Worm (Caenorhabditis elegans): ENCODE results near the gene Y49F6B.9.

Y49F6B.9 gene

DNA sequence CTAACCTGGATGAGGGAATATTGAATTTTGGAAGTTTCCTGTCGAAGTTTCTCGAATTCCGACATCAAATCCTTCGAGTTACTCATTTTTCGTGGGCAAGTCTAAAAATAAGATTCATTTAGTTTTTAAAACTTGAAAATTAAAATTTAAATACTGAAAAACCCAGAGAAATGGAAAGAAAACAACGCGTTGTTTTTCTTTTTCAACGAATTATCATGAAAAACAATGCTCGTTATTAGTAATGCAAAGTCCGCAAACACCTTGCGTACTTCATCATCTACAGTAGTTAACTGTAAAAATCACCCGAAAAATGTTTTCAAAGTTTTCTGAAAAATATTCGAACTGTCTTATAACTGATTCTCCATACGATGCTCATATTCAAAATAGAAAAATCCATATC, 54.9 kb downstream of the Y49F6B.9 start, which contains the start of gene C16C8.4:
C16C8.4 (minus strand) TSS at position 101 of the 400 bp plus-strand sequence.
- TF ChIP-seq unc-39 (tag; optimal IDR thresholded peaks at IDR 0.05): no peak
- no peak for TF ChIP-seq hlh-1 (tag; optimal IDR thresholded peaks at IDR 0.05)
- no peak for TF ChIP-seq lin-32 (GFP tag; optimal IDR thresholded peaks at IDR 0.05)
- TF ChIP-seq tbx-8 (GFP tag; optimal IDR thresholded peaks at IDR 0.05): no peak
- no peak for TF ChIP-seq flh-1 (GFP tag; optimal IDR thresholded peaks at IDR 0.05)
- no peak for TF ChIP-seq snpc-4 (tag; optimal IDR thresholded peaks at IDR 0.05)
- no peak for TF ChIP-seq mep-1 (tag; optimal IDR thresholded peaks at IDR 0.05)
- TF ChIP-seq lsy-2 (tag; optimal IDR thresholded peaks at IDR 0.05): no peak
- no peak for TF ChIP-seq ceh-83 (GFP tag; optimal IDR thresholded peaks at IDR 0.05)
- no peak for TF ChIP-seq drap-1 (GFP tag; optimal IDR thresholded peaks at IDR 0.05)
- no peak for TF ChIP-seq mab-5 (tag; optimal IDR thresholded peaks at IDR 0.05)
